Worm (Caenorhabditis elegans): Measurements from ENCODE around the gene C04G2.10.

The C04G2.10 gene

DNA sequence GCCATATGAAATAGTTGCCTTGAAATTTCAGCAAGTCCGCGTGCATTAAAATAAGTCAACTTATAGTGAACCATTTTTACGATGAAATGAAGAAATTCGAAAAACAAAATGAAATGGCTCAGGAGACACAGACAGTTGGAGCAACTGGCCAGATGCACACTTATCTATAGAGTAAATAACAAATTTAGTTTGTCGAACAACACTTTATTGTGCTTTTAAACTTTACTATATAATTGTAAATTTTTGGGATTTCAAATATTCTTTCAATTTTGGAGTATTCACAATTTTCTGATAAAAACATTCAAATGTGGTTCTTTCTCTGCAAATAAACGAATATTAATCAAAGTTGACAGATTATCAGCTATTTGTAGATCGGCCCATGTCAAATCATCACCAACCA, 24.9 kb downstream of the C04G2.10 start, which contains the start of gene gst-3:
gst-3 (minus strand) TSS at position 101 of the 400 bp plus-strand sequence.
- no peak for TF ChIP-seq ceh-88 (GFP tag; IDR thresholded peaks at IDR 0.05)
- no peak for TF ChIP-seq unc-130 (tag; optimal IDR thresholded peaks at IDR 0.05)
- TF ChIP-seq irx-1 (tag; optimal IDR thresholded peaks at IDR 0.05): no peak
- TF ChIP-seq nhr-20 (tag; optimal IDR thresholded peaks at IDR 0.05): no peak
- TF ChIP-seq ces-1 (GFP tag; optimal IDR thresholded peaks at IDR 0.05): no peak
- no peak for TF ChIP-seq mef-2 (tag; optimal IDR thresholded peaks at IDR 0.05)
- TF ChIP-seq mab-9 (GFP tag; IDR thresholded peaks at IDR 0.05): no peak
- TF ChIP-seq hpl-2 (GFP tag; optimal IDR thresholded peaks at IDR 0.05): no peak
- no peak for TF ChIP-seq Y116A8C.19 (tag; optimal IDR thresholded peaks at IDR 0.05; ENCODE audit: borderline replicate concordance)
- TF ChIP-seq hlh-4 (tag; optimal IDR thresholded peaks at IDR 0.05): no peak
- TF ChIP-seq dpl-1 (GFP tag; optimal IDR thresholded peaks at IDR 0.05): no peak
- no peak for TF ChIP-seq C34B4.2 (tag; optimal IDR thresholded peaks at IDR 0.05)
- no peak for TF ChIP-seq hlh-17 (GFP tag; optimal IDR thresholded peaks at IDR 0.05; ENCODE audit: borderline replicate concordance)
- TF ChIP-seq sptf-1 (tag; optimal IDR thresholded peaks at IDR 0.05): no peak
- no peak for TF ChIP-seq snpc-4 (tag; optimal IDR thresholded peaks at IDR 0.05)

- 0 out of 2 replicates have a peak, but pooled peaks have one; percentile 15 for TF ChIP-seq nhr-19 (GFP tag; conservative IDR thresholded peaks at IDR 0.05)
- TF ChIP-seq tbx-2 (tag; optimal IDR thresholded peaks at IDR 0.05): no peak
- no peak for TF ChIP-seq fkh-8 (tag; optimal IDR thresholded peaks at IDR 0.05)
- no peak for TF ChIP-seq ceh-88 (GFP tag; IDR thresholded peaks at IDR 0.05)
- TF ChIP-seq dsc-1 (tag; optimal IDR thresholded peaks at IDR 0.05): no peak
- peak; percentile 83 for TF ChIP-seq skn-1 (tag; optimal IDR thresholded peaks at IDR 0.05)
- peak; percentile 8 for TF ChIP-seq elt-2 (tag; optimal IDR thresholded peaks at IDR 0.05)
- no peak for TF ChIP-seq Y116A8C.19 (tag; optimal IDR thresholded peaks at IDR 0.05; ENCODE audit: borderline replicate concordance)
- no peak for TF ChIP-seq elt-3 (tag; optimal IDR thresholded peaks at IDR 0.05)
- no peak for TF ChIP-seq jun-1 (tag; optimal IDR thresholded peaks at IDR 0.05)
- no peak for TF ChIP-seq nhr-85 (tag)
- no peak for TF ChIP-seq rnt-1 (tag; optimal IDR thresholded peaks at IDR 0.05)
Measured at ce11 chrIV:10141930-10142505, 26.8 kb downstream of the C04G2.10 start, which contains the start of the genes gst-2, gst-4 and dhs-12. gst-2 (minus strand) TSS chrIV:10142061. gst-4 (plus strand) TSS chrIV:10142225. dhs-12 (plus strand) TSS chrIV:10142455.

DNA sequence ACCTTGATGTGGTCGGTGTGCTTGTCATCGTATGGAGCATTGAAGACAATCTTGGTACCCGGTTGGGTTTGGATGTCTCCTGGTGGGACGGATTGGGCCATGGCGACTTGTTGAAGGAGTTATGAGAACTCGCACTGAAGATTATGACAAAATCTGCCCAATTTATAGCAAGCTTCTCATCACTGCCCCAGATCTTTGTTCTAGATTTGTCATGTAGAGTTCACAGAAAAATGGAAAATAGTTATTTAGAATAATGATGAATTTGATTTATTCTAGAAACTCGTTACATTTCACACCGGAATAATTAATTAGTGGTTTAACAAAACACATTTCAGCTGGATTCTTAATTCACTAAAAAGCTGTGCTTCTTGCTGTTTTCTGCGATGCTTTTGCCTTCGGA, 28.4 kb downstream of the C04G2.10 start, which contains the start of gene msp-38:
msp-38 (minus strand) TSS at position 101 of the 400 bp plus-strand sequence.
- TF ChIP-seq hlh-17 (GFP tag; optimal IDR thresholded peaks at IDR 0.05; ENCODE audit: borderline replicate concordance): no peak
- TF ChIP-seq pqm-1 (tag; optimal IDR thresholded peaks at IDR 0.05): no peak
- TF ChIP-seq ztf-11 (tag; optimal IDR thresholded peaks at IDR 0.05): no peak
- no peak for TF ChIP-seq dpl-1 (GFP tag; optimal IDR thresholded peaks at IDR 0.05)
- no peak for TF ChIP-seq rnt-1 (tag; optimal IDR thresholded peaks at IDR 0.05)
- TF ChIP-seq unc-98 (GFP tag; IDR thresholded peaks at IDR 0.05): no peak
- no peak for TF ChIP-seq fkh-8 (tag; optimal IDR thresholded peaks at IDR 0.05)
- TF ChIP-seq elt-2 (tag; optimal IDR thresholded peaks at IDR 0.05): no peak

ce11 chrIV:10144487-10144886, 29.2 kb downstream of the C04G2.10 start:
- TF ChIP-seq skn-1 (tag; optimal IDR thresholded peaks at IDR 0.05) (peak; percentile 55), C04F5.9 (tag; optimal IDR thresholded peaks at IDR 0.05) (no peak), lin-35 (GFP tag; optimal IDR thresholded peaks at IDR 0.05) (no peak)

DNA sequence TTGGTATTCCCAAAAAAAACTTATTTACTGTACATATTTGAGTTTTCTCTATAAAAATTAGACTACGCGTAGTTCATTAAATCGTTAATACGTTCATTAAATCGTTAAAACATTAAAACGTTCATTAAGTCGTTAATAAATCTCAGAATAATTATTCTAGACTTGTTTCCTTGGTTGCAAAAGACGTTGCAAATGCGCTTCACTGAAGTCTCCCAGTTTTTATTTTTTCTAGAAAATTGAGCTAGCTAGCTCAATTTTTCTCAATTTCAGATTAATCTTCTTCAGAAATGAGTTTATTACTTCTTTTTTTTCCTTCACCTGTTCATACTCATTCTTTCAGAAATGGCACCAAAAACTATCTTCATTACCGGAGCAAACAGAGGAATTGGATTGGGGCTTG, 29.7 kb downstream of the C04G2.10 start:
- TF ChIP-seq mab-9 (GFP tag; IDR thresholded peaks at IDR 0.05) (no peak), egl-13 (tag; optimal IDR thresholded peaks at IDR 0.05) (no peak), lin-14 (GFP tag; optimal IDR thresholded peaks at IDR 0.05) (no peak), nhr-12 (tag; optimal IDR thresholded peaks at IDR 0.05) (no peak), mep-1 (tag; optimal IDR thresholded peaks at IDR 0.05) (no peak), ets-5 (GFP tag; IDR thresholded peaks at IDR 0.05) (no peak), fos-1 (tag; optimal IDR thresholded peaks at IDR 0.05) (no peak), sptf-1 (tag; optimal IDR thresholded peaks at IDR 0.05) (no peak)
